Worm (Caenorhabditis elegans) whole organism, L4 larva: ENCODE measurements around the gene ufd-3.

Experiments used
- F49E8.2 ChIP-seq: sonication (generic microtip); optimal IDR thresholded peaks from 2 replicates; lab custom pipeline; 2016; ENCODE audit warnings: missing compliant biosample characterization, mild to moderate bottlenecking, missing genetic modification characterization, borderline replicate concordance
- R02D3.7 ChIP-seq: fragments of 150-350 bp; sonication (generic microtip); optimal IDR thresholded peaks from 3 replicates; lab custom pipeline; 2014; ENCODE audit warnings: missing biosample characterization, missing genetic modification characterization
- fos-1 ChIP-seq: fragments of 150-350 bp; optimal IDR thresholded peaks from 2 replicates; lab custom pipeline; 2014; ENCODE audit warnings: missing biosample characterization, missing genetic modification characterization
- nhr-10 ChIP-seq: fragments of 150-350 bp; optimal IDR thresholded peaks from 2 replicates; lab custom pipeline; 2014; ENCODE audit warnings: missing biosample characterization, missing genetic modification characterization
- nhr-48 ChIP-seq: sonication (generic microtip); optimal IDR thresholded peaks from 2 replicates; lab custom pipeline; 2016; ENCODE audit warnings: mild to moderate bottlenecking, missing genetic modification characterization, missing compliant biosample characterization
- nhr-76 ChIP-seq: fragments of 150-350 bp; optimal IDR thresholded peaks from 2 replicates; lab custom pipeline; 2014; ENCODE audit warnings: missing biosample characterization, missing genetic modification characterization
- pha-4 ChIP-seq, 2 experiments: fragments of 150-350 bp in 1 of 2; fragments of 200-800 bp in 1 of 2; sonication (Bioruptor generic) in 1 of 2; IDR thresholded peaks in 1 of 2; optimal IDR thresholded peaks in 1 of 2; 2 replicates each; pipeline versions ENCODE4 v1.3.6 to Lab custom; 2014 to 2022; ENCODE audit warnings: missing genetic modification characterization in 2 of 2, missing genetic modification reagents in 2 of 2, missing biosample characterization in 1 of 2, missing compliant biosample characterization in 1 of 2
- php-3 ChIP-seq: fragments of 200-800 bp; sonication (Bioruptor generic); IDR thresholded peaks from 2 replicates; pipeline ENCODE4 v1.3.6; 2022; ENCODE audit warnings: missing genetic modification reagents, missing genetic modification characterization, missing compliant biosample characterization
- sdz-12 ChIP-seq: fragments of 200-800 bp; sonication (Bioruptor generic); optimal IDR thresholded peaks from 2 replicates; lab custom pipeline; 2018; ENCODE audit warnings: mild to moderate bottlenecking, missing genetic modification characterization, missing compliant biosample characterization
- skn-1 ChIP-seq: fragments of 150-350 bp; optimal IDR thresholded peaks from 2 replicates; lab custom pipeline; 2014; ENCODE audit warnings: missing biosample characterization, missing genetic modification characterization
- snpc-4 ChIP-seq: fragments of 150-350 bp; optimal IDR thresholded peaks from 2 replicates; lab custom pipeline; 2014; ENCODE audit warnings: missing biosample characterization, missing genetic modification characterization
- ztf-7 ChIP-seq: fragments of 150-350 bp; optimal IDR thresholded peaks from 2 replicates; lab custom pipeline; 2014; ENCODE audit warnings: missing biosample characterization, missing genetic modification characterization

- TF ChIP-seq R02D3.7 (tag; lab: Kevin White, UChicago) (no peak), nhr-10 (no peak), sdz-12 (GFP tag; lab: Kevin White, UChicago) (no peak), php-3 (peak; percentile 95), nhr-76 (tag; lab: Kevin White, UChicago) (no peak), F49E8.2 (tag; lab: Kevin White, UChicago) (no peak), skn-1 (no peak), ztf-7 (tag; lab: Kevin White, UChicago) (no peak), fos-1 (no peak), pha-4 (GFP tag; IDR thresholded peaks at IDR 0.05; lab: Robert Waterston, UW) (no peak), pha-4 (tag; optimal IDR thresholded peaks at IDR 0.05; lab: Kevin White, UChicago) (no peak), snpc-4 (tag; lab: Kevin White, UChicago) (no peak), nhr-48 (no peak)
These were observed 45.4 kb upstream of the ufd-3 start for ce11 chrII:9895173-9895572.
